Fruit fly (Drosophila melanogaster) whole organism, prepupa: ENCODE measurements around the gene CG17819.

Experiments
- CG34406 ChIP-seq: fragments of 200-800 bp; sonication (Bioruptor generic); optimal IDR thresholded peaks from 3 replicates; lab custom pipeline; 2016; ENCODE audit warnings: missing biosample characterization, missing genetic modification characterization
- CG6163 ChIP-seq: fragments of 200-800 bp; sonication (Bioruptor generic); IDR thresholded peaks from 3 replicates; pipeline ENCODE4 v1.3.6; 2022; ENCODE audit warnings: missing biosample characterization, missing genetic modification characterization
- svp ChIP-seq: fragments of 200-800 bp; sonication (Bioruptor generic); peaks from one replicate; lab custom pipeline; 2016; ENCODE audit warnings: missing biosample characterization, missing genetic modification characterization

DNA sequence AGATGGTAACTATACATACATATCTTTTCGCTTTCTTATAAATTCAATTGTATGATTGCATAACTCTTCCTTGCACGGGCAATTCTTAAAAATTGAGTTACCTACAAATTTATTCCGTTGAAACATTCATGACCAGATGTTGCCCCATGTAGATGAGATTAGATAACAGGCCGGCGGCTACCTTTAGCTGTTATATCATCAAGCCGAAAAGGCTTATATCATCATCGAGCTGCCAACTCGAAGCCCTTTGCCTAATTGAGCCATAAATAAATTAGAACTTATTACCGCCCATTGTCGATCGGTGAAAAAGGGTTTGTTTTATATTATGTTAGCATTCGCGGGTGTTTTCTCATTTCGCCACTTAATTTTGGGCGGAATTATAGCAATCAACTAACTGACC lies 44.9 kb downstream of the CG17819 start:
- TF ChIP-seq CG6163 (GFP tag; lab: Robert Waterston, UW) (no peak), CG34406 (GFP tag; lab: Kevin White, UChicago) (no peak), svp (GFP tag; lab: Kevin White, UChicago) (no peak)
